Fruit fly (Drosophila melanogaster) Kc167 (cell line): ENCODE measurements around the gene CG7130.

ENCODE experiments used
- Myc ChIP-seq: fragments of >200 bp; optimal IDR thresholded peaks from 2 replicates; lab custom pipeline; 2017; ENCODE audit warnings: missing external identifiers
- Sin3A ChIP-seq: fragments of >200 bp; optimal IDR thresholded peaks from 2 replicates; lab custom pipeline; 2018; ENCODE audit warnings: missing external identifiers
- h ChIP-seq: fragments of >200 bp; optimal IDR thresholded peaks from 3 replicates; lab custom pipeline; 2018; ENCODE audit warnings: missing external identifiers
- insv ChIP-seq: fragments of >200 bp; optimal IDR thresholded peaks from 3 replicates; lab custom pipeline; 2018; ENCODE audit warnings: missing external identifiers
- ttk ChIP-seq: sonication (Bioruptor generic); optimal IDR thresholded peaks from 2 replicates; lab custom pipeline; 2017; ENCODE audit warnings: missing external identifiers

dm6 chr3L:22029670-22030069 lies 45.9 kb downstream of the CG7130 start, which contains the start of gene CG43392:
- TF ChIP-seq h (lab: Kevin White, UChicago) (no peak), ttk (lab: Kevin White, UChicago) (no peak), Myc (no peak), insv (no peak), Sin3A (lab: Kevin White, UChicago) (no peak)
